Fruit fly (Drosophila melanogaster): Measurements from ENCODE around the gene GluRS-m.

GluRS-m gene

dm6 chr3L:16381184-16381797, 35.7 kb downstream of the GluRS-m start, which contains the start of gene Agpat4:
Gene Agpat4, minus strand, starts transcription at chr3L:16381570.
- TF ChIP-seq CG17801 (GFP tag; optimal IDR thresholded peaks at IDR 0.05; ENCODE audit: partially characterized antibody): no peak

- TF ChIP-seq CG17801 (GFP tag; optimal IDR thresholded peaks at IDR 0.05; ENCODE audit: partially characterized antibody): peak; percentile 74
Observed at dm6 chr3L:16380770-16381169, 36.2 kb downstream of the GluRS-m start.

- peak; percentile 21 for TF ChIP-seq CG17801 (GFP tag; optimal IDR thresholded peaks at IDR 0.05; ENCODE audit: partially characterized antibody)
Observed at dm6 chr3L:16377768-16378764, 38.9 kb downstream of the GluRS-m start, which contains the start of gene roq. Gene roq, minus strand, starts transcription at chr3L:16378566.

dm6 chr3L:16369526-16369925, 47.5 kb downstream of the GluRS-m start, which contains the start of gene CG18814:
Gene CG18814, plus strand, starts transcription at chr3L:16369826.
- no peak for TF ChIP-seq CG17801 (GFP tag; optimal IDR thresholded peaks at IDR 0.05; ENCODE audit: partially characterized antibody)

dm6 chr3L:16368199-16368598, 48.8 kb downstream of the GluRS-m start, which contains the start of gene CG4842:
Gene CG4842, plus strand, starts transcription at chr3L:16368389.
- no peak for TF ChIP-seq CG17801 (GFP tag; optimal IDR thresholded peaks at IDR 0.05; ENCODE audit: partially characterized antibody)

- no peak for TF ChIP-seq CG17801 (GFP tag; optimal IDR thresholded peaks at IDR 0.05; ENCODE audit: partially characterized antibody)
Observed at dm6 chr3L:16367240-16367639, 49.7 kb downstream of the GluRS-m start, which contains the start of gene Cpr72Ec. Gene Cpr72Ec, minus strand, starts transcription at chr3L:16367340.

Data from ovary, adult (tissue).